Fruit fly (Drosophila melanogaster): ENCODE measurements around the gene CG11251.

dm6 chr3L:13064346-13064745 lies 25.4 kb downstream of the CG11251 start:
- TF ChIP-seq CG8478 (optimal IDR thresholded peaks at IDR 0.05): no peak
- no peak for TF ChIP-seq CTCF (optimal IDR thresholded peaks at IDR 0.05)
